Worm (Caenorhabditis elegans) whole organism, mixed stage, embryonic: Measurements from ENCODE around the gene sam-10.

Experiments used
- M03D4.4 ChIP-seq: sonication (generic microtip); optimal IDR thresholded peaks from 2 replicates; lab custom pipeline; 2017; ENCODE audit warnings: mild to moderate bottlenecking, missing genetic modification characterization, missing compliant biosample characterization
- elt-1 ChIP-seq: sonication (generic microtip); optimal IDR thresholded peaks from 2 replicates; lab custom pipeline; 2017; ENCODE audit warnings: missing genetic modification characterization, mild to moderate bottlenecking, missing compliant biosample characterization, antibody characterized with exemption, moderate library complexity, borderline replicate concordance; ENCODE audit not compliant: insufficient read depth
- lsy-2 ChIP-seq: fragments of 150-350 bp; optimal IDR thresholded peaks from 2 replicates; lab custom pipeline; 2014; ENCODE audit warnings: missing biosample characterization, missing genetic modification characterization
- mab-5 ChIP-seq: fragments of 150-350 bp; optimal IDR thresholded peaks from 2 replicates; lab custom pipeline; 2014; ENCODE audit warnings: missing biosample characterization, missing genetic modification characterization
- sptf-1 ChIP-seq: sonication (generic microtip); optimal IDR thresholded peaks from 2 replicates; lab custom pipeline; 2017; ENCODE audit warnings: mild to moderate bottlenecking, missing genetic modification characterization, moderate library complexity, missing compliant biosample characterization

ce11 chrII:13300590-13300989, 29.7 kb downstream of the sam-10 start:
- no peak for TF ChIP-seq M03D4.4 (tag; lab: Kevin White, UChicago)
- no peak for TF ChIP-seq lsy-2 (tag; lab: Kevin White, UChicago)
- no peak for TF ChIP-seq sptf-1 (tag; lab: Kevin White, UChicago)
- TF ChIP-seq elt-1, result no peak
- TF ChIP-seq mab-5 (tag; lab: Kevin White, UChicago), result no peak
